Fruit fly (Drosophila melanogaster): ENCODE results near the gene CG9813.
A peak's percentile ranks its signal among the peaks of the same experiment; 100 is the strongest.

The CG9813 gene

DNA sequence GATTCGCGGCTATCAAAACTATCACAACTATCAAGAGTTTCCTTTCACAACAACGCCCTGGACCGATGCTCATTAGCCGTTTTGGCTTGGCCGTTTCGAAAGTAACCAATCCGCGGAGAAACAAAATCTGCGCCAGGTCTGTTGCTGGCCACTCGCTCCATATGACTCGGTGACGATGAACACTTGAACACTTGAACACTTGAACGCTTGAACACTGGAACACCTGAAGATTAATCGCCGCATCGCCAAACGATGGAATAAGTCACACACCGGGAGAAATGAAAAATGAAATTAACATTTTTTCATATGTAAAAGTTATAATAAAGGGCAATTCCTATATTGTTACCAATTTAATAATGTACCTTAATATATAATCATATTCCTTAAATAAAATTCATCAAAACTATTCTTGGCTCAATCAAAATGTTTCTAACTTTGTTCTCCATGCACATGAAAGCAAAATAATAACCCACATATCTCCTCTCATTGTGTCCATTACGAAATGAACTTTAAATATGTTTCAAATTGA lies 37.6 kb upstream of the CG9813 start:
- TF ChIP-seq CG10348 (GFP tag; IDR thresholded peaks at IDR 0.05) (no peak), CG17806 (tag; optimal IDR thresholded peaks at IDR 0.05) (no peak), CG15710 (tag; optimal IDR thresholded peaks at IDR 0.05) (no peak), Ets98B (GFP tag; IDR thresholded peaks at IDR 0.05) (no peak), CG8159 (tag; optimal IDR thresholded peaks at IDR 0.05) (no peak), CG4496 (GFP tag; IDR thresholded peaks at IDR 0.05) (no peak), CG34367 (tag; optimal IDR thresholded peaks at IDR 0.05) (no peak), rn (GFP tag; IDR thresholded peaks at IDR 0.05) (no peak), Pif1B (GFP tag; optimal IDR thresholded peaks at IDR 0.05) (no peak), CG9948 (tag; optimal IDR thresholded peaks at IDR 0.05) (no peak), EcR (GFP tag; optimal IDR thresholded peaks at IDR 0.05) (no peak), CG12605 (GFP tag; IDR thresholded peaks at IDR 0.05) (no peak), CG32121 (GFP tag; IDR thresholded peaks at IDR 0.05) (no peak)

DNA sequence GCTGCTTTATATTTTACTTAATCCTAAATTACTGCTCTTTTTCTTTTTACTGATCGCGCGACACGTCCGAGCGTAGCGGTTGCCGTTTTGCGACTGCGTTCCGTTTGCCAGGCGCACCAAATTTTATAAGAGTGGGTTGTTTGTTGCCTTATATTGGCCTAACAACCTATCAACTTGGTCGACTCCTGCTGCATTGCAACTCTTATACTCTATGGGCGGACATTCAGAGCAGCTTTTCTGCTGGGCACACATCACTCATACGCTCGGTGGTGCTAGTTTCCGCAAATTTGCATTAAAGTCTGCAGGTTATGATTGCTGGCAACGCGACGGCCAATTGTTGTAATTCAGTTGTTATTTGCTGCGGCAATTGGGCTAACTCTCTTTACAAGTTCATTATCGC lies 35.6 kb upstream of the CG9813 start, which contains the start of gene yellow-e:
yellow-e (minus strand) TSS at position 101 of the 400 bp plus-strand sequence.
- TF ChIP-seq Snoo (tag; optimal IDR thresholded peaks at IDR 0.05) = no peak
- TF ChIP-seq CG4496 (GFP tag; IDR thresholded peaks at IDR 0.05) = 0 out of 3 replicates have a peak, but pooled peaks have one; percentile 19

DNA sequence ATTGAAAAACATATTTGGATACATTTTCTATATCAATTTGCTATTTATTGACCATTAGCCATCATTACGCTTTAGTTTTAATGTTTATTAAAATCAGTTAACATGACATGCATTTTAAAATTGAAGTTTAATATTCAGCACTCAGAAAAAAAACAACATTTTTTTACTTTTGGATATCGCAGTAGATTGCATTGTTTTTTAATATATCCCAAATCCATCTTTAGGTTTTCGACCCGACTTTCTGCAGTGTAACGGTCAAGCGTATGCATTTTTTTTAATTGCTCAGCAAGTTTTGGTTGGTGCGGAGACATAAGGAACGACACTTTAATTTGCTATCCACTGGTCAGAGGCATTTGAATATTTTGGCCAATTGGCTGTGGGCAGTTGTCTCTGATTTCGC lies 33.1 kb upstream of the CG9813 start:
- TF ChIP-seq CG10348 (GFP tag; IDR thresholded peaks at IDR 0.05) = no peak
- no peak for TF ChIP-seq CG8301 (tag; optimal IDR thresholded peaks at IDR 0.05)
- TF ChIP-seq CG34367 (tag; optimal IDR thresholded peaks at IDR 0.05) = no peak
- TF ChIP-seq D1 (tag; optimal IDR thresholded peaks at IDR 0.05) = no peak
- no peak for TF ChIP-seq CG8159 (tag; optimal IDR thresholded peaks at IDR 0.05)
- TF ChIP-seq CG15710 (tag; optimal IDR thresholded peaks at IDR 0.05) = no peak
- no peak for TF ChIP-seq CG17806 (tag; optimal IDR thresholded peaks at IDR 0.05)
- no peak for TF ChIP-seq CG12605 (GFP tag; IDR thresholded peaks at IDR 0.05)
- peak; percentile 18; the same call in 1 of the 2 replicates for TF ChIP-seq CG32121 (GFP tag; IDR thresholded peaks at IDR 0.05)
- no peak for TF ChIP-seq Pif1A (GFP tag; optimal IDR thresholded peaks at IDR 0.05)
- no peak for TF ChIP-seq gl (tag; optimal IDR thresholded peaks at IDR 0.05)
- no peak for TF ChIP-seq Snoo (tag; optimal IDR thresholded peaks at IDR 0.05)
- no peak for TF ChIP-seq CG13204 (GFP tag; optimal IDR thresholded peaks at IDR 0.05)
- no peak for TF ChIP-seq CG14655 (GFP tag; optimal IDR thresholded peaks at IDR 0.05)
- peak; percentile 32 for TF ChIP-seq Ets98B (GFP tag; IDR thresholded peaks at IDR 0.05)
- no peak for TF ChIP-seq rn (GFP tag; IDR thresholded peaks at IDR 0.05)
- no peak for TF ChIP-seq EcR (GFP tag; optimal IDR thresholded peaks at IDR 0.05)

DNA sequence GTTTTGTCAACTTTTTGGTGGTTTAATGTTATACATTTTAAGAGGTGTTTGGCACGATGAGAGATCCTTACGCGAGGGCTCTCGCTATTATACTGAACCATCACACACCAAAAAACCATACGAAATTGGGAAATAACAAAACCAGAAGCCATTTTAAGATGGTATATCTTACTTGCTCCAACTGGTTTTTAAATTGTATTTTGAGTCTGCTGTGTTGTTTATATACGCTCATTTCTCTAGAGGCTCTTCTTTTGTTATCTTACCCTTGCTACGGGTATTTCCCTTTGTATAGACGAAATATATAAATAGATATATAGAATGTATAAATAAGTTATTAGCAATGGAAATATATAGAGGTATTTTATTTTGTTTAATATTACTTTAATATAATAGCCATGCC lies 27.3 kb upstream of the CG9813 start, which contains the start of gene yellow-e2:
yellow-e2 (minus strand) TSS at position 101 of the 400 bp plus-strand sequence.
- no peak for TF ChIP-seq Snoo (tag; optimal IDR thresholded peaks at IDR 0.05)
- peak; percentile 35 for TF ChIP-seq CG8159 (tag; optimal IDR thresholded peaks at IDR 0.05)

DNA sequence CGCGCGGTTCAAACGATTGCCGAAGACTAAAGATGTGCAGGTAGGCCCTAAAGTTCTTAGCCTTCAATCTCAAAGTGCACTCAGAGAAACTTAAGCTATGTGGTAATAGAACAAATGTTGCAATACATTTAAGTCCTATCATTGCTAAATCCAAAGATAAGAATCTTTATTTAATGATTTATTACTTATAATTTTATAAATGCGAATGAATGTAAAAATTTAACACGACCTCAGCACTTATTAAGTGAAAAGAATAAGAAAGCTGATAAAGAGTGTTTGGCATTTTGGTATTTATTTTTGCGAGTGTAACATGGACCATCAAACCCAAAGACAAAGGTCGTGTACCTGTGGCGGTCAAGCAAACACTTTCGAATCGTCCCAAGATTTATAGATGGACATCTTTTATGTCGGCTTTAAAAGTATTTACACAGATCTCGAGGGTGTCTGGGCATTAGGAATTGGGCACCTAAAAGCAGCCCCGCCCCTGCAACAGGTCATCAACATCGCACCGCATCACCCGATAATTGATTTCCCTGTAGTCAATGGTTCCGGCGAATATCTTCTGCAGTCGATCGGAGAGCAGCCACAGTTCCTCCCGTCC lies 25.4 kb upstream of the CG9813 start, which contains the start of gene yellow-e3:
yellow-e3 (minus strand) TSS at position 30 of the 601 bp plus-strand sequence.
- TF ChIP-seq CG34367 (tag; optimal IDR thresholded peaks at IDR 0.05) (no peak), Pif1A (GFP tag; optimal IDR thresholded peaks at IDR 0.05) (no peak), fd96Ca (GFP tag; IDR thresholded peaks at IDR 0.05) (no peak), EcR (GFP tag; optimal IDR thresholded peaks at IDR 0.05) (no peak), CG17806 (tag; optimal IDR thresholded peaks at IDR 0.05) (no peak), CG32121 (GFP tag; IDR thresholded peaks at IDR 0.05) (no peak), CG15710 (tag; optimal IDR thresholded peaks at IDR 0.05) (no peak), Snoo (tag; optimal IDR thresholded peaks at IDR 0.05) (no peak), CG8159 (tag; optimal IDR thresholded peaks at IDR 0.05) (no peak), gl (tag; optimal IDR thresholded peaks at IDR 0.05) (no peak), CG14655 (GFP tag; optimal IDR thresholded peaks at IDR 0.05) (no peak), CG8301 (tag; optimal IDR thresholded peaks at IDR 0.05) (no peak), rn (GFP tag; IDR thresholded peaks at IDR 0.05) (no peak), CG10348 (GFP tag; IDR thresholded peaks at IDR 0.05) (no peak), CG12605 (GFP tag; IDR thresholded peaks at IDR 0.05) (no peak), CG9948 (tag; optimal IDR thresholded peaks at IDR 0.05) (no peak), Pif1B (GFP tag; optimal IDR thresholded peaks at IDR 0.05) (no peak), D1 (tag; optimal IDR thresholded peaks at IDR 0.05) (no peak)

DNA sequence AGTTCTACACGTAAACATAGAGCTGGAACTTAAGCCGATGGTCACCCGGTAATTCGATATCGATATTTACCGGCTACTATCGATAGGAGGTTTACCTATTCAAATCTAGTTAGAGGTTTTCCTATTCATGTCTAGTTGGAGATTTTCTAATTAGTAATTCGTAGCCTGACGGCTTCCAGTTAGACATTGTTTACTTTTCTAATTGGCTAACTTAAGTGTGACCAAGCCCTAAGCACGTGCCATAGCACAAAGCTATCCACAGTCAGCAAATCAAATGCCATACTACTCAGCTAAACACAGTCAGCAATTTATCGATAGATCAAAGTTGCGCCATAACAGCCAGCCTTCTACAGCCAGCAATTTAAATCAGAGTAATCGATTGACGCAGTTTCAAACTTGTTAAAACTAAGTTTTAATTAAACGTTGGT lies 23.5 kb upstream of the CG9813 start, which contains the start of gene Dpm3:
Dpm3 (minus strand) TSS at position 20 of the 428 bp plus-strand sequence.
- no peak for TF ChIP-seq D1 (tag; optimal IDR thresholded peaks at IDR 0.05)
- TF ChIP-seq CG12605 (GFP tag; IDR thresholded peaks at IDR 0.05) = no peak
- TF ChIP-seq CG8301 (tag; optimal IDR thresholded peaks at IDR 0.05) = no peak
- no peak for TF ChIP-seq Ets98B (GFP tag; IDR thresholded peaks at IDR 0.05)
- no peak for TF ChIP-seq Pif1B (GFP tag; optimal IDR thresholded peaks at IDR 0.05)
- TF ChIP-seq CG34367 (tag; optimal IDR thresholded peaks at IDR 0.05) = no peak
- TF ChIP-seq CG14655 (GFP tag; optimal IDR thresholded peaks at IDR 0.05) = no peak
- TF ChIP-seq CG15710 (tag; optimal IDR thresholded peaks at IDR 0.05) = no peak
- TF ChIP-seq CG8159 (tag; optimal IDR thresholded peaks at IDR 0.05) = no peak
- TF ChIP-seq rn (GFP tag; IDR thresholded peaks at IDR 0.05) = no peak

All from whole organism, pupa.